Worm (Caenorhabditis elegans) whole organism, L3 larva: ENCODE results near the gene srj-14.

Source experiments
- ZK546.5 ChIP-seq: sonication (generic microtip); optimal IDR thresholded peaks from 2 replicates; lab custom pipeline; 2017; ENCODE audit warnings: missing biosample characterization, missing genetic modification characterization
- ceh-82 ChIP-seq: fragments of 150-350 bp; optimal IDR thresholded peaks from 2 replicates; lab custom pipeline; 2014; ENCODE audit warnings: missing biosample characterization, missing genetic modification characterization
- egl-5 ChIP-seq: fragments of 150-350 bp; optimal IDR thresholded peaks from 2 replicates; lab custom pipeline; 2017; ENCODE audit warnings: missing biosample characterization, missing genetic modification reagents, missing genetic modification characterization, inconsistent platforms
- elt-2 ChIP-seq: sonication (generic microtip); optimal IDR thresholded peaks from 2 replicates; lab custom pipeline; 2016; ENCODE audit warnings: missing genetic modification reagents, mild to moderate bottlenecking, missing genetic modification characterization, missing compliant biosample characterization
- elt-3 ChIP-seq, 3 experiments: fragments of 150-350 bp in 1 of 3; sonication (generic microtip) in 2 of 3; optimal IDR thresholded peaks; 2 replicates in 2 of 3; 4 replicates in 1 of 3; lab custom pipeline; 2014 to 2017; ENCODE audit warnings: missing biosample characterization in 3 of 3, missing genetic modification characterization in 3 of 3
- jun-1 ChIP-seq: fragments of 150-350 bp; optimal IDR thresholded peaks from 2 replicates; lab custom pipeline; 2014; ENCODE audit warnings: missing biosample characterization, missing genetic modification reagents, missing genetic modification characterization
- lin-39 ChIP-seq: fragments of 150-350 bp; optimal IDR thresholded peaks from 2 replicates; lab custom pipeline; 2018; ENCODE audit warnings: missing biosample characterization, missing genetic modification reagents, missing genetic modification characterization
- nhr-11 ChIP-seq: fragments of 150-350 bp; optimal IDR thresholded peaks from 2 replicates; lab custom pipeline; 2014; ENCODE audit warnings: missing biosample characterization, missing genetic modification characterization
- nhr-12 ChIP-seq: fragments of 150-350 bp; optimal IDR thresholded peaks from 2 replicates; lab custom pipeline; 2014; ENCODE audit warnings: missing biosample characterization, missing genetic modification characterization
- nhr-28 ChIP-seq: fragments of 150-350 bp; optimal IDR thresholded peaks from 2 replicates; lab custom pipeline; 2014; ENCODE audit warnings: missing biosample characterization, missing genetic modification characterization
- pqm-1 ChIP-seq: fragments of 150-350 bp; optimal IDR thresholded peaks from 2 replicates; lab custom pipeline; 2017; ENCODE audit warnings: missing biosample characterization, missing genetic modification characterization, inconsistent platforms

- TF ChIP-seq ZK546.5 (tag; lab: Kevin White, UChicago) (no peak), nhr-12 (no peak), elt-2 (no peak), jun-1 (tag; lab: Kevin White, UChicago) (no peak), egl-5 (tag; lab: Kevin White, UChicago) (no peak), lin-39 (no peak), ceh-82 (tag; lab: Kevin White, UChicago) (no peak), nhr-28 (no peak), elt-3 (tag; optimal IDR thresholded peaks at IDR 0.05; lab: Kevin White, UChicago) (no peak), nhr-11 (tag; lab: Kevin White, UChicago) (no peak), pqm-1 (no peak)
Observed at ce11 chrV:7325285-7325684, 44.2 kb upstream of the srj-14 start, which contains the start of gene srx-92.
